Fruit fly (Drosophila melanogaster) whole organism, embryonic: Measurements from ENCODE around the gene mthl6.

ENCODE experiments used
- Adf1 ChIP-seq: fragments of 200-800 bp; sonication (Bioruptor generic); IDR thresholded peaks from 2 replicates; pipeline ENCODE4 v1.3.6; 2022; ENCODE audit warnings: missing biosample characterization, missing genetic modification characterization
- Bteb2 ChIP-seq: fragments of 200-800 bp; sonication (Bioruptor generic); optimal IDR thresholded peaks from 2 replicates; lab custom pipeline; 2016; ENCODE audit warnings: missing biosample characterization, missing genetic modification characterization
- CG10462 ChIP-seq: fragments of 200-800 bp; sonication (Bioruptor generic); optimal IDR thresholded peaks from 2 replicates; lab custom pipeline; 2016; ENCODE audit warnings: missing biosample characterization, missing genetic modification characterization
- CG11560 ChIP-seq: fragments of 200-800 bp; sonication (Bioruptor generic); IDR thresholded peaks from 3 replicates; pipeline ENCODE4 v1.3.6; 2022; ENCODE audit warnings: missing biosample characterization, missing genetic modification characterization
- CG12104 ChIP-seq: fragments of 200-800 bp; sonication (Bioruptor generic); optimal IDR thresholded peaks from 3 replicates; lab custom pipeline; 2016; ENCODE audit warnings: missing biosample characterization, missing genetic modification characterization
- CG12219 ChIP-seq: fragments of 200-800 bp; sonication (Bioruptor generic); optimal IDR thresholded peaks from 3 replicates; lab custom pipeline; 2018; ENCODE audit warnings: missing biosample characterization, mild to moderate bottlenecking, missing genetic modification characterization
- CG14667 ChIP-seq: fragments of 200-800 bp; sonication (Bioruptor generic); IDR thresholded peaks from 2 replicates; pipeline ENCODE4 v1.3.6; 2022; ENCODE audit warnings: missing biosample characterization, missing genetic modification characterization
- CG15073 ChIP-seq: fragments of 200-800 bp; sonication (Bioruptor generic); optimal IDR thresholded peaks from 2 replicates; lab custom pipeline; 2016; ENCODE audit warnings: missing biosample characterization, missing genetic modification characterization
- CG1603 ChIP-seq: fragments of 200-800 bp; sonication (Bioruptor generic); optimal IDR thresholded peaks from 2 replicates; lab custom pipeline; 2019; ENCODE audit warnings: missing biosample characterization, mild to moderate bottlenecking, missing genetic modification characterization, moderate library complexity
- CG16779 ChIP-seq: fragments of 200-800 bp; sonication (Bioruptor generic); IDR thresholded peaks from 2 replicates; pipeline ENCODE4 v1.3.6; 2022; ENCODE audit warnings: missing biosample characterization, missing genetic modification characterization
- CG17328 ChIP-seq: fragments of 200-800 bp; sonication (Bioruptor generic); IDR thresholded peaks from 2 replicates; pipeline ENCODE4 v1.3.6; 2022; ENCODE audit warnings: missing biosample characterization, missing genetic modification characterization
- CG30020 ChIP-seq: fragments of 200-800 bp; optimal IDR thresholded peaks from 2 replicates; lab custom pipeline; 2019; ENCODE audit warnings: missing biosample characterization, mild to moderate bottlenecking, missing genetic modification characterization, moderate library complexity
- CG3065 ChIP-seq: fragments of 200-800 bp; sonication (Bioruptor generic); optimal IDR thresholded peaks from 2 replicates; lab custom pipeline; 2016; ENCODE audit warnings: missing biosample characterization, missing genetic modification characterization
- CG34376 ChIP-seq: fragments of 200-800 bp; sonication (Bioruptor generic); optimal IDR thresholded peaks from 2 replicates; lab custom pipeline; 2018; ENCODE audit warnings: missing biosample characterization, mild to moderate bottlenecking, missing genetic modification characterization
- CG3838 ChIP-seq: fragments of 200-800 bp; sonication (Bioruptor generic); optimal IDR thresholded peaks from 3 replicates; lab custom pipeline; 2016; ENCODE audit warnings: missing biosample characterization, missing genetic modification characterization
- CG3847 ChIP-seq: fragments of 200-800 bp; sonication (Bioruptor generic); IDR thresholded peaks from 2 replicates; pipeline ENCODE4 v1.3.6; 2022; ENCODE audit warnings: missing biosample characterization, missing genetic modification characterization
- CG4282 ChIP-seq: fragments of 200-800 bp; sonication (Bioruptor generic); optimal IDR thresholded peaks from 2 replicates; lab custom pipeline; 2016; ENCODE audit warnings: missing biosample characterization, missing genetic modification characterization
- CG4328 ChIP-seq: fragments of 200-800 bp; sonication (Bioruptor generic); optimal IDR thresholded peaks from 3 replicates; lab custom pipeline; 2017; ENCODE audit warnings: missing biosample characterization, missing genetic modification reagents, missing genetic modification characterization
- CG6175 ChIP-seq: fragments of 200-800 bp; sonication (Bioruptor generic); IDR thresholded peaks from 3 replicates; pipeline ENCODE4 v1.3.6; 2022; ENCODE audit warnings: missing biosample characterization, missing genetic modification characterization
- CG6689 ChIP-seq: fragments of 200-800 bp; sonication (Bioruptor generic); IDR thresholded peaks from 2 replicates; pipeline ENCODE4 v1.3.6; 2022; ENCODE audit warnings: missing biosample characterization, missing genetic modification characterization
- CG7745 ChIP-seq: fragments of 200-800 bp; sonication (Bioruptor generic); optimal IDR thresholded peaks from 2 replicates; lab custom pipeline; 2018; ENCODE audit warnings: missing biosample characterization, mild to moderate bottlenecking, missing genetic modification characterization, moderate library complexity
- CG7928 ChIP-seq: fragments of 200-800 bp; sonication (Bioruptor generic); optimal IDR thresholded peaks from 2 replicates; lab custom pipeline; 2017; ENCODE audit warnings: missing biosample characterization, mild to moderate bottlenecking, missing genetic modification characterization
- CG9797 ChIP-seq: fragments of 200-800 bp; sonication (Bioruptor generic); optimal IDR thresholded peaks from 3 replicates; lab custom pipeline; 2018; ENCODE audit warnings: missing biosample characterization, mild to moderate bottlenecking, missing genetic modification characterization
- CTCF ChIP-seq: fragments of 200-800 bp; sonication (Bioruptor generic); optimal IDR thresholded peaks from 2 replicates; lab custom pipeline; 2017; ENCODE audit warnings: missing biosample characterization, mild to moderate bottlenecking, missing genetic modification characterization, moderate library complexity
- Dfd ChIP-seq, 2 experiments: fragments of >200 bp; optimal IDR thresholded peaks; 2 replicates each; lab custom pipeline; 2017; ENCODE audit warnings: missing biosample characterization in 2 of 2, missing genetic modification characterization in 2 of 2
- HLH54F ChIP-seq: fragments of 200-800 bp; sonication (Bioruptor generic); optimal IDR thresholded peaks from 3 replicates; lab custom pipeline; 2016; ENCODE audit warnings: missing biosample characterization, missing genetic modification characterization
- Hey ChIP-seq: fragments of 200-800 bp; sonication (Bioruptor generic); optimal IDR thresholded peaks from 3 replicates; lab custom pipeline; 2018; ENCODE audit warnings: missing biosample characterization, mild to moderate bottlenecking, missing genetic modification characterization
- Mes4 ChIP-seq: fragments of 200-800 bp; sonication (Bioruptor generic); optimal IDR thresholded peaks from 2 replicates; lab custom pipeline; 2016; ENCODE audit warnings: missing biosample characterization, missing genetic modification characterization
- Nf-YA ChIP-seq: fragments of 200-800 bp; sonication (Bioruptor generic); IDR thresholded peaks from 2 replicates; pipeline ENCODE4 v1.3.6; 2022; ENCODE audit warnings: missing biosample characterization, missing genetic modification characterization
- Oaz ChIP-seq: fragments of 200-800 bp; sonication (Bioruptor generic); IDR thresholded peaks from 2 replicates; pipeline ENCODE4 v1.3.6; 2022; ENCODE audit warnings: missing biosample characterization, missing genetic modification characterization
- Side ChIP-seq: fragments of 200-800 bp; sonication (Bioruptor generic); optimal IDR thresholded peaks from 2 replicates; lab custom pipeline; 2016; ENCODE audit warnings: missing biosample characterization, missing genetic modification characterization
- Sry-δ ChIP-seq: fragments of 200-800 bp; sonication (Bioruptor generic); optimal IDR thresholded peaks from 2 replicates; lab custom pipeline; 2016; ENCODE audit warnings: missing biosample characterization, missing genetic modification characterization
- Taf1 ChIP-seq: fragments of 200-800 bp; sonication (Bioruptor generic); IDR thresholded peaks from 2 replicates; pipeline ENCODE4 v1.3.6; 2022; ENCODE audit warnings: missing biosample characterization, missing genetic modification characterization
- bab2 ChIP-seq: fragments of 200-800 bp; sonication (Bioruptor generic); optimal IDR thresholded peaks from 2 replicates; lab custom pipeline; 2016; ENCODE audit warnings: missing biosample characterization, missing genetic modification characterization
- croc ChIP-seq: fragments of 200-800 bp; sonication (Bioruptor generic); conservative IDR thresholded peaks from 3 replicates; pipeline ENCODE4 v1.3.6; 2022; ENCODE audit warnings: missing biosample characterization, missing genetic modification characterization
- dmrt99B ChIP-seq: fragments of 200-800 bp; sonication (Bioruptor generic); optimal IDR thresholded peaks from 2 replicates; lab custom pipeline; 2018; ENCODE audit warnings: missing biosample characterization, mild to moderate bottlenecking, missing genetic modification characterization, moderate library complexity
- eyg ChIP-seq: fragments of 200-800 bp; sonication (Bioruptor generic); optimal IDR thresholded peaks from 3 replicates; lab custom pipeline; 2016; ENCODE audit warnings: missing biosample characterization, missing genetic modification characterization
- fd3F ChIP-seq: fragments of 200-800 bp; sonication (Bioruptor generic); optimal IDR thresholded peaks from 2 replicates; lab custom pipeline; 2018; ENCODE audit warnings: missing biosample characterization, mild to moderate bottlenecking, missing genetic modification characterization, moderate library complexity
- ham ChIP-seq: fragments of 200-800 bp; sonication (Bioruptor generic); IDR thresholded peaks from 2 replicates; pipeline ENCODE4 v1.3.6; 2022; ENCODE audit warnings: missing biosample characterization, missing genetic modification characterization
- inv ChIP-seq: fragments of 200-800 bp; sonication (Bioruptor generic); IDR thresholded peaks from 2 replicates; pipeline ENCODE4 v1.3.6; 2022; ENCODE audit warnings: missing biosample characterization, missing genetic modification characterization; ENCODE audit not compliant: partially characterized antibody
- kah ChIP-seq: fragments of 200-800 bp; sonication (Bioruptor generic); optimal IDR thresholded peaks from 2 replicates; lab custom pipeline; 2018; ENCODE audit warnings: missing biosample characterization, mild to moderate bottlenecking, missing genetic modification characterization
- klu ChIP-seq: fragments of 200-800 bp; sonication (Bioruptor generic); IDR thresholded peaks from 2 replicates; pipeline ENCODE4 v1.3.6; 2022; ENCODE audit warnings: missing biosample characterization, missing genetic modification characterization
- lab ChIP-seq: fragments of 200-800 bp; sonication (Bioruptor generic); optimal IDR thresholded peaks from 3 replicates; lab custom pipeline; 2017; ENCODE audit warnings: missing biosample characterization, missing genetic modification characterization, mild to moderate bottlenecking, moderate library complexity, missing genetic modification reagents
- mirr ChIP-seq: fragments of 200-800 bp; sonication (Bioruptor generic); optimal IDR thresholded peaks from 3 replicates; lab custom pipeline; 2018; ENCODE audit warnings: missing biosample characterization, mild to moderate bottlenecking, missing genetic modification characterization
- mld ChIP-seq: fragments of 200-800 bp; sonication (Bioruptor generic); IDR thresholded peaks from 3 replicates; pipeline ENCODE4 v1.3.6; 2022; ENCODE audit warnings: missing biosample characterization, missing genetic modification characterization; ENCODE audit not compliant: partially characterized antibody
- sna ChIP-seq: fragments of 200-800 bp; sonication (Bioruptor generic); IDR thresholded peaks from 2 replicates; pipeline ENCODE4 v1.3.6; 2022; ENCODE audit warnings: missing biosample characterization, missing genetic modification characterization; ENCODE audit not compliant: partially characterized antibody
- sqz ChIP-seq: fragments of 200-800 bp; sonication (Bioruptor generic); optimal IDR thresholded peaks from 3 replicates; lab custom pipeline; 2018; ENCODE audit warnings: missing biosample characterization, mild to moderate bottlenecking, missing genetic modification characterization
- sr ChIP-seq: fragments of 200-800 bp; sonication (Bioruptor generic); IDR thresholded peaks from 3 replicates; pipeline ENCODE4 v1.3.6; 2022; ENCODE audit warnings: missing biosample characterization, missing genetic modification characterization
- tll ChIP-seq, 2 experiments: fragments of 200-800 bp in 1 of 2; fragments of >200 bp in 1 of 2; sonication (Bioruptor generic) in 1 of 2; optimal IDR thresholded peaks; 2 replicates each; lab custom pipeline; 2017 to 2019; ENCODE audit warnings: missing biosample characterization in 2 of 2, missing genetic modification characterization in 2 of 2, mild to moderate bottlenecking in 1 of 2, moderate library complexity in 1 of 2
- tna ChIP-seq: fragments of 200-800 bp; sonication (Bioruptor generic); IDR thresholded peaks from 2 replicates; pipeline ENCODE4 v1.3.6; 2022; ENCODE audit warnings: missing biosample characterization, missing genetic modification characterization; ENCODE audit not compliant: partially characterized antibody
- tx ChIP-seq: fragments of 200-800 bp; sonication (Bioruptor generic); optimal IDR thresholded peaks from 2 replicates; lab custom pipeline; 2016; ENCODE audit warnings: missing biosample characterization, missing genetic modification characterization
- zf30C ChIP-seq: fragments of 200-800 bp; sonication (Bioruptor generic); optimal IDR thresholded peaks from 3 replicates; lab custom pipeline; 2018; ENCODE audit warnings: missing biosample characterization, mild to moderate bottlenecking, missing genetic modification characterization

mthl6 gene

dm6 chr3L:7528380-7529080, 42.8 kb downstream of the mthl6 start, which contains the start of gene lqf (continued):
- TF ChIP-seq mld (GFP tag; lab: Robert Waterston, UW) (peak; percentile 71; the same call in 2 of the 3 replicates), bab2 (no peak), CG17328 (GFP tag; lab: Robert Waterston, UW) (no peak), sqz (no peak), klu (GFP tag; lab: Robert Waterston, UW) (no peak), CG3847 (GFP tag; lab: Robert Waterston, UW) (no peak), mirr (no peak), CG11560 (tag; lab: Robert Waterston, UW) (no peak), CG1603 (no peak), CG3838 (GFP tag; lab: Kevin White, UChicago) (no peak), CG3065 (GFP tag; lab: Kevin White, UChicago) (no peak), CG7928 (GFP tag; lab: Kevin White, UChicago) (no peak), CG34376 (GFP tag; lab: Kevin White, UChicago) (no peak), tll (GFP tag; optimal IDR thresholded peaks at IDR 0.05; lab: Kevin White, UChicago) (no peak), Adf1 (no peak), CG14667 (GFP tag; lab: Robert Waterston, UW) (no peak), CG6689 (GFP tag; lab: Robert Waterston, UW) (no peak), zf30C (GFP tag; lab: Kevin White, UChicago) (no peak), kah (no peak), Side (GFP tag; lab: Kevin White, UChicago) (no peak), Mes4 (GFP tag; lab: Kevin White, UChicago) (no peak), CG6175 (GFP tag; lab: Robert Waterston, UW) (no peak), CG9797 (GFP tag; lab: Kevin White, UChicago) (peak; percentile 31), CG7745 (tag; lab: Kevin White, UChicago) (no peak), CG10462 (GFP tag; lab: Kevin White, UChicago) (no peak), CG15073 (GFP tag; lab: Kevin White, UChicago) (no peak), CG4328 (GFP tag; lab: Kevin White, UChicago) (no peak), dmrt99B (tag; lab: Kevin White, UChicago) (no peak), HLH54F (GFP tag; lab: Kevin White, UChicago) (no peak), sr (no peak), CG12219 (GFP tag; lab: Kevin White, UChicago) (no peak), ham (GFP tag; lab: Robert Waterston, UW) (no peak), CTCF (GFP tag; lab: Kevin White, UChicago) (peak; percentile 38), Taf1 (GFP tag; lab: Robert Waterston, UW) (no peak), CG16779 (GFP tag; lab: Robert Waterston, UW) (no peak), Nf-YA (GFP tag; lab: Robert Waterston, UW) (no peak), Dfd (GFP tag; optimal IDR thresholded peaks at IDR 0.05; lab: Kevin White, UChicago) (no peak), inv (GFP tag; lab: Robert Waterston, UW) (peak; percentile 88), fd3F (no peak), sna (GFP tag; lab: Robert Waterston, UW) (peak; percentile 83), CG12104 (GFP tag; lab: Kevin White, UChicago) (no peak), Oaz (GFP tag; lab: Robert Waterston, UW) (no peak), eyg (GFP tag; lab: Kevin White, UChicago) (no peak), Bteb2 (GFP tag; lab: Kevin White, UChicago) (peak; percentile 3), tna (GFP tag; lab: Robert Waterston, UW) (peak; percentile 72), lab (no peak), tx (GFP tag; lab: Kevin White, UChicago) (no peak), Sry-δ (peak; percentile 85), CG30020 (tag; lab: Kevin White, UChicago) (peak; percentile 42), CG4282 (no peak), croc (GFP tag; lab: Robert Waterston, UW) (no peak), Hey (no peak)
